Fruit fly (Drosophila melanogaster): Measurements from ENCODE around the gene CG15418.

DNA sequence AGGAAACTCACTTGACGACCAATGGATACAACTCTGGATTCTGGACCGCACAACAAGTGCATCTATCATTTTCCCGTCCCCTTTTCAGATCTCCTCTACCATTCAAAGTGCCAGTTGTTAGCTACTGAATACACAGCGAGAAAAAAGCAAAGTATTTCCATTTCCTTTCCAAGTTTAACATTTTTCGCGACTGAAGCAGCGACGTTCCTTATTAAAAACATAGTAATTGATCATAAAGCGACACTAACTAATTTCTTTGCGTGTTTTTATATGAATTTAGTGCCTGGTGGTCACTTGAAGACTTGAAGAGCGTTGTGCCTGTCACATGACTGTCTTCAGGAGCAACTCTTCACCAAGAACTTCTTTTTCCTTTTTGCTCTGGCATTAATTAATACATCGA lies 23.8 kb upstream of the CG15418 start:
- TF ChIP-seq CG8478 (optimal IDR thresholded peaks at IDR 0.05) (no peak), EcR (GFP tag; optimal IDR thresholded peaks at IDR 0.05) (no peak), pan (optimal IDR thresholded peaks at IDR 0.05) (no peak), psq (optimal IDR thresholded peaks at IDR 0.05) (no peak)
